Worm (Caenorhabditis elegans): ENCODE data around the gene str-161.

str-161 gene

DNA sequence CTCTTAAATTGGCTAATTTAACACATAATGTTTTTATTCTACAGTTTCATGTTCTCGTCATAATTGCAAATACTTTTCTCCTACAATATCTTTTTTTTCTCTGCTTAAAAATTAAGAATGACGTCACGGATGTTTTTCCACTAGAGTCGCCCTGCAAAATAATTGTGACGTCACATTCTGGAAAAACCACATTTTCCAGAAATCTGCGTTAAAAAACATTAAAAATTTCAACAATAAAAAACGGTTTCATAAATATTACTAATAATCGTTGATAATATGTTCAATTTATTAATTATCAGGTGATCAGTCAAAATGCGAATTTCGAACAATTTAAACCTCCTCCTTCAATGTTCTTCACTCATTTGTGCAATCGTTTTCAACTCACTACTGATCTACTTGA lies 19.9 kb downstream of the str-161 start, which contains the start of gene str-166:
str-166 (plus strand) TSS at position 301 of the 400 bp plus-strand sequence.
- TF ChIP-seq zip-8 (tag; optimal IDR thresholded peaks at IDR 0.05), result peak; percentile 75
- no peak for TF ChIP-seq nhr-237 (tag; optimal IDR thresholded peaks at IDR 0.05)

ce11 chrIV:4880634-4881033 lies 23.2 kb downstream of the str-161 start:
- TF ChIP-seq ces-1 (GFP tag; optimal IDR thresholded peaks at IDR 0.05), result peak; percentile 34
- TF ChIP-seq mab-5 (tag; optimal IDR thresholded peaks at IDR 0.05), result no peak
- peak; percentile 43 for TF ChIP-seq hlh-1 (tag; optimal IDR thresholded peaks at IDR 0.05)
- TF ChIP-seq lin-32 (GFP tag; optimal IDR thresholded peaks at IDR 0.05), result no peak
- TF ChIP-seq tbx-8 (GFP tag; optimal IDR thresholded peaks at IDR 0.05), result no peak

DNA sequence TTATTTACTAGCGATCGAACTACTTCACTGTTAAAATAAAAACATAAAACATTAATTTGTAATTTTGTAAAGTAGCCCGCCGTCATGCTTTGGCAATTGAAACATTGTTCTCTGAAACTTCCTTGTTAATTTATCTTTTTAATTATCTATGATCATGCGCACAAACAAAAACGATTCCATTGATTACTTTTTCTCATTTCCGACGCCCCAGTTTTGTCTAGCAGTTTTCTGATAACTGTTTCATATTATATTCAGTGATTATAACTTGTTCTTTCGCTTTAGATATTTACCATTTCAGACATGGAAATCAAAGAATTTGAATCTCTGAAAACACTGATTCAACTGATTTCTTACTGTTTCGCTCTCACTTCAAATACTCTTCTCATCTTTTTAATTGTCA lies 26.8 kb downstream of the str-161 start, which contains the start of gene str-170:
str-170 (plus strand) TSS at position 301 of the 400 bp plus-strand sequence.
- TF ChIP-seq ceh-83 (GFP tag; optimal IDR thresholded peaks at IDR 0.05) (no peak), drap-1 (GFP tag; optimal IDR thresholded peaks at IDR 0.05) (no peak), nhr-76 (tag; optimal IDR thresholded peaks at IDR 0.05) (no peak), snpc-4 (tag; optimal IDR thresholded peaks at IDR 0.05) (no peak), tbx-8 (GFP tag; optimal IDR thresholded peaks at IDR 0.05) (no peak), mls-2 (tag; optimal IDR thresholded peaks at IDR 0.05) (no peak)

DNA sequence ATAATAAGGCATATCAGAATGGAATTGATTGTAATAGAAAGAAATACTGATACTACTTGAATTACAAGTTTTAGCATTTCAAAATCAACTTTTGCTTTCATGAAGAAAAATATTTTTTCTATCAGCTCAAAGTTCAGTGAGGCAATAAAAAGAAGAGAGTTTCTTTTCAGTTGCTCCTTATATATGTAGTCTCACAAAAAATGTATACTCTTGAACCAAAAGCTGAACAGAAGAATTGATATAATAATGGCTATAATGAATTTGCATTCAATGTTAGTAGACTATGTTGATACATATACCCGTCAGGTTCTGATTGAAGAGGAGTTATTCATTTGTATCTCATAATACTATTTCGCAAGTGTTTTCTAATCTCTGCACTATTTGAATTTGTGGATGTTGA lies 29.3 kb downstream of the str-161 start, which contains the start of gene str-174:
str-174 (minus strand) TSS at position 101 of the 400 bp plus-strand sequence.
- TF ChIP-seq mab-5 (tag; optimal IDR thresholded peaks at IDR 0.05) (no peak), ceh-83 (GFP tag; optimal IDR thresholded peaks at IDR 0.05) (no peak), snpc-4 (tag; optimal IDR thresholded peaks at IDR 0.05) (no peak), sem-2 (GFP tag; optimal IDR thresholded peaks at IDR 0.05) (no peak), elt-1 (tag; optimal IDR thresholded peaks at IDR 0.05; ENCODE audit: borderline replicate concordance, insufficient read depth) (no peak), tbx-8 (GFP tag; optimal IDR thresholded peaks at IDR 0.05) (no peak), zip-8 (tag; optimal IDR thresholded peaks at IDR 0.05) (no peak), bed-3 (GFP tag; optimal IDR thresholded peaks at IDR 0.05) (no peak), lsy-2 (tag; optimal IDR thresholded peaks at IDR 0.05) (no peak), ces-1 (GFP tag; optimal IDR thresholded peaks at IDR 0.05) (no peak), nhr-76 (tag; optimal IDR thresholded peaks at IDR 0.05) (no peak), unc-62 (GFP tag; optimal IDR thresholded peaks at IDR 0.05) (no peak), unc-120 (tag; optimal IDR thresholded peaks at IDR 0.05; ENCODE audit: poor library complexity, severe bottlenecking) (no peak), lin-32 (GFP tag; optimal IDR thresholded peaks at IDR 0.05) (no peak), ceh-39 (tag; optimal IDR thresholded peaks at IDR 0.05) (no peak), mls-2 (tag; optimal IDR thresholded peaks at IDR 0.05) (no peak), ztf-11 (tag; optimal IDR thresholded peaks at IDR 0.05) (no peak), drap-1 (GFP tag; optimal IDR thresholded peaks at IDR 0.05) (no peak)

DNA sequence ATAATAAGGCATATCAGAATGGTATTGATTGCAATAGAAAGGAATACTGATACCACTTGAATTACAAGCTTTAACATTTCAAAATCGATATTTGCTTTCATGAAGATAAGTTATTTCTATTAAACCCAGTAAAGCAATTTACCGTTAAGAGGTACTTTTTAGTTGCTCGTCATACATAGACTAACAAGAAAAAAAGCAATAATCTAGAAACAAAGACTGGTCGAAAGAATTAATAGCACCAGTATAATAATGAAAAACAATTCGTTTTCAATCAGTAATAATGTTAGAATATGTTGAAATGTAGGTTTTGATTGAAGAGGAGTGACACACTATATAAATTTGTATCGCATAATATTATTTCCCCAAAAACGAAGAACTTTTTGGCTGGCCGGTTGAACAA lies 33.3 kb downstream of the str-161 start, which contains the start of gene str-175:
str-175 (minus strand) TSS at position 101 of the 400 bp plus-strand sequence.
- TF ChIP-seq pha-4 (tag; optimal IDR thresholded peaks at IDR 0.05) (no peak), M03D4.4 (tag; optimal IDR thresholded peaks at IDR 0.05) (no peak), sptf-1 (tag; optimal IDR thresholded peaks at IDR 0.05) (no peak), mls-2 (tag; optimal IDR thresholded peaks at IDR 0.05) (no peak), lsy-2 (tag; optimal IDR thresholded peaks at IDR 0.05) (no peak), nhr-237 (tag; optimal IDR thresholded peaks at IDR 0.05) (no peak), sem-2 (GFP tag; optimal IDR thresholded peaks at IDR 0.05) (no peak), elt-1 (tag; optimal IDR thresholded peaks at IDR 0.05; ENCODE audit: borderline replicate concordance, insufficient read depth) (no peak), unc-120 (tag; optimal IDR thresholded peaks at IDR 0.05; ENCODE audit: poor library complexity, severe bottlenecking) (no peak), nhr-12 (tag; optimal IDR thresholded peaks at IDR 0.05) (no peak), ceh-43 (GFP tag; optimal IDR thresholded peaks at IDR 0.05) (no peak), zip-8 (tag; optimal IDR thresholded peaks at IDR 0.05) (no peak), hlh-1 (tag; optimal IDR thresholded peaks at IDR 0.05) (no peak), unc-62 (GFP tag; optimal IDR thresholded peaks at IDR 0.05) (no peak), ztf-11 (tag; optimal IDR thresholded peaks at IDR 0.05) (no peak), tbx-8 (GFP tag; optimal IDR thresholded peaks at IDR 0.05) (no peak), snpc-4 (tag; optimal IDR thresholded peaks at IDR 0.05) (no peak), ham-2 (GFP tag; optimal IDR thresholded peaks at IDR 0.05) (no peak), unc-39 (tag; optimal IDR thresholded peaks at IDR 0.05) (no peak), ces-1 (GFP tag; optimal IDR thresholded peaks at IDR 0.05) (no peak)

ce11 chrIV:4867610-4868009 lies 36.3 kb downstream of the str-161 start, which contains the start of gene str-172:
Gene str-172, minus strand, starts transcription at chrIV:4867710.
- TF ChIP-seq nhr-76 (tag; optimal IDR thresholded peaks at IDR 0.05) (no peak), sem-2 (GFP tag; optimal IDR thresholded peaks at IDR 0.05) (no peak), snpc-4 (tag; optimal IDR thresholded peaks at IDR 0.05) (no peak), mep-1 (tag; optimal IDR thresholded peaks at IDR 0.05) (no peak), M03D4.4 (tag; optimal IDR thresholded peaks at IDR 0.05) (no peak), unc-62 (GFP tag; optimal IDR thresholded peaks at IDR 0.05) (no peak), nhr-28 (tag; optimal IDR thresholded peaks at IDR 0.05) (no peak), mab-5 (tag; optimal IDR thresholded peaks at IDR 0.05) (no peak), ceh-83 (GFP tag; optimal IDR thresholded peaks at IDR 0.05) (no peak), tbx-8 (GFP tag; optimal IDR thresholded peaks at IDR 0.05) (no peak), unc-120 (tag; optimal IDR thresholded peaks at IDR 0.05; ENCODE audit: poor library complexity, severe bottlenecking) (no peak), ztf-11 (tag; optimal IDR thresholded peaks at IDR 0.05) (no peak)
